Worm (Caenorhabditis elegans) whole organism, young adult: ENCODE results near the gene let-721.
A peak's percentile ranks its signal among the peaks of the same experiment; 100 is the strongest.

Experiments
- B0261.1 ChIP-seq: sonication (generic microtip); optimal IDR thresholded peaks from 2 replicates; lab custom pipeline; 2016; ENCODE audit warnings: mild to moderate bottlenecking, missing genetic modification characterization, moderate library complexity, missing compliant biosample characterization
- B0336.3 ChIP-seq: fragments of 200-800 bp; sonication (Bioruptor generic); IDR thresholded peaks from 2 replicates; pipeline ENCODE4 v1.3.6; 2022; ENCODE audit warnings: missing genetic modification characterization, missing compliant biosample characterization
- C17E4.6 ChIP-seq: fragments of 200-800 bp; sonication (Bioruptor generic); IDR thresholded peaks from 2 replicates; pipeline ENCODE4 v1.3.6; 2022; ENCODE audit warnings: missing genetic modification reagents, missing genetic modification characterization, missing compliant biosample characterization
- D2030.7 ChIP-seq: fragments of 200-800 bp; sonication (Bioruptor generic); IDR thresholded peaks from 2 replicates; pipeline ENCODE4 v1.3.6; 2022; ENCODE audit warnings: missing genetic modification reagents, missing genetic modification characterization, missing compliant biosample characterization
- F23B12.7 ChIP-seq: sonication (generic microtip); optimal IDR thresholded peaks from 2 replicates; lab custom pipeline; 2017; ENCODE audit warnings: missing genetic modification characterization, mild to moderate bottlenecking, missing compliant biosample characterization, antibody characterized with exemption, moderate library complexity; ENCODE audit not compliant: insufficient read depth
- F33H1.4 ChIP-seq: fragments of 200-800 bp; sonication (Bioruptor generic); IDR thresholded peaks from 2 replicates; pipeline ENCODE4 v1.3.6; 2022; ENCODE audit warnings: missing genetic modification reagents, missing genetic modification characterization, missing compliant biosample characterization
- F39B2.1 ChIP-seq: fragments of 200-800 bp; sonication (Bioruptor generic); IDR thresholded peaks from 2 replicates; pipeline ENCODE4 v1.3.6; 2022; ENCODE audit warnings: missing genetic modification reagents, missing genetic modification characterization, missing compliant biosample characterization
- F57A8.1 ChIP-seq: fragments of 200-800 bp; sonication (Bioruptor generic); optimal IDR thresholded peaks from 2 replicates; lab custom pipeline; 2018; ENCODE audit warnings: mild to moderate bottlenecking, missing genetic modification characterization, moderate library complexity, missing compliant biosample characterization
- Y53G8AR.9 ChIP-seq: fragments of 200-800 bp; sonication (Bioruptor generic); conservative IDR thresholded peaks from 2 replicates; pipeline ENCODE4 v1.3.6; 2022; ENCODE audit warnings: missing genetic modification reagents, missing genetic modification characterization, missing compliant biosample characterization
- Y67H2A.10 ChIP-seq: fragments of 200-800 bp; sonication (Bioruptor generic); conservative IDR thresholded peaks from 2 replicates; pipeline ENCODE4 v1.3.6; 2022; ENCODE audit warnings: missing genetic modification reagents, missing genetic modification characterization, missing compliant biosample characterization
- akir-1 ChIP-seq: fragments of 200-800 bp; sonication (Bioruptor generic); optimal IDR thresholded peaks from 2 replicates; lab custom pipeline; 2018; ENCODE audit warnings: mild to moderate bottlenecking, missing genetic modification characterization, moderate library complexity, missing compliant biosample characterization
- aptf-2 ChIP-seq: fragments of 200-800 bp; sonication (Bioruptor generic); conservative IDR thresholded peaks from 2 replicates; pipeline ENCODE4 v1.3.6; 2022; ENCODE audit warnings: missing genetic modification reagents, missing genetic modification characterization, missing compliant biosample characterization
- attf-3 ChIP-seq: fragments of 200-800 bp; sonication (Bioruptor generic); conservative IDR thresholded peaks from 2 replicates; pipeline ENCODE4 v1.3.6; 2022; ENCODE audit warnings: missing genetic modification reagents, missing genetic modification characterization, missing compliant biosample characterization
- ceh-79 ChIP-seq: sonication (generic microtip); optimal IDR thresholded peaks from 2 replicates; lab custom pipeline; 2017; ENCODE audit warnings: mild to moderate bottlenecking, missing genetic modification characterization, missing compliant biosample characterization
- ceh-91 ChIP-seq: fragments of 200-800 bp; sonication (Bioruptor generic); IDR thresholded peaks from 2 replicates; pipeline ENCODE4 v1.3.6; 2022; ENCODE audit warnings: missing genetic modification reagents, missing genetic modification characterization, missing compliant biosample characterization
- die-1 ChIP-seq: sonication (generic microtip); optimal IDR thresholded peaks from 2 replicates; lab custom pipeline; 2016; ENCODE audit warnings: missing genotype, mild to moderate bottlenecking, missing genetic modification characterization, missing compliant biosample characterization
- dox-1 ChIP-seq: fragments of 200-800 bp; sonication (Bioruptor generic); IDR thresholded peaks from 2 replicates; pipeline ENCODE4 v1.3.6; 2022; ENCODE audit warnings: missing genetic modification reagents, missing genetic modification characterization, missing compliant biosample characterization
- efl-1 ChIP-seq: fragments of 150-350 bp; optimal IDR thresholded peaks from 2 replicates; lab custom pipeline; 2014; ENCODE audit warnings: missing biosample characterization, missing genetic modification reagents, missing genetic modification characterization
- him-1 ChIP-seq: sonication (generic microtip); optimal IDR thresholded peaks from 2 replicates; lab custom pipeline; 2016; ENCODE audit warnings: missing genotype, missing genetic modification reagents, missing genetic modification characterization, missing compliant biosample characterization
- hrde-1 ChIP-seq: sonication (generic microtip); optimal IDR thresholded peaks from 2 replicates; lab custom pipeline; 2016; ENCODE audit warnings: missing genetic modification characterization, mild to moderate bottlenecking, missing compliant biosample characterization, moderate library complexity, missing genotype, missing genetic modification reagents, borderline replicate concordance
- let-607 ChIP-seq, 2 experiments: fragments of 200-800 bp in 1 of 2; sonication (Bioruptor generic) in 1 of 2; sonication (generic microtip) in 1 of 2; optimal IDR thresholded peaks; 2 replicates each; lab custom pipeline; 2016 to 2018; ENCODE audit warnings: mild to moderate bottlenecking in 2 of 2, missing compliant biosample characterization in 2 of 2, missing genetic modification characterization in 2 of 2, moderate library complexity in 2 of 2, missing genotype in 1 of 2
- lin-35 ChIP-seq, 3 experiments: fragments of 150-350 bp in 2 of 3; sonication (generic microtip) in 1 of 3; optimal IDR thresholded peaks; 2 replicates each; lab custom pipeline; 2014 to 2018; ENCODE audit warnings: missing biosample characterization in 3 of 3, missing genetic modification characterization in 3 of 3, missing genetic modification reagents in 3 of 3
- lin-40 ChIP-seq: sonication (generic microtip); optimal IDR thresholded peaks from 2 replicates; lab custom pipeline; 2016; ENCODE audit warnings: missing genetic modification characterization, mild to moderate bottlenecking, missing compliant biosample characterization, missing genotype, missing genetic modification reagents
- lin-54 ChIP-seq: fragments of 200-800 bp; sonication (Bioruptor generic); optimal IDR thresholded peaks from 2 replicates; lab custom pipeline; 2018; ENCODE audit warnings: mild to moderate bottlenecking, missing genetic modification characterization, missing compliant biosample characterization
- lir-1 ChIP-seq: fragments of 200-800 bp; sonication (Bioruptor generic); conservative IDR thresholded peaks from 2 replicates; pipeline ENCODE4 v1.3.6; 2022; ENCODE audit warnings: missing genetic modification reagents, missing genetic modification characterization, missing compliant biosample characterization
- lsl-1 ChIP-seq: fragments of 200-800 bp; sonication (Bioruptor generic); optimal IDR thresholded peaks from 2 replicates; lab custom pipeline; 2018; ENCODE audit warnings: mild to moderate bottlenecking, missing genetic modification characterization, moderate library complexity, missing compliant biosample characterization
- madf-6 ChIP-seq: fragments of 200-800 bp; sonication (Bioruptor generic); IDR thresholded peaks from 2 replicates; pipeline ENCODE4 v1.3.6; 2022; ENCODE audit warnings: missing genetic modification reagents, missing genetic modification characterization, missing compliant biosample characterization
- madf-8 ChIP-seq: fragments of 200-800 bp; sonication (Bioruptor generic); conservative IDR thresholded peaks from 2 replicates; pipeline ENCODE4 v1.3.6; 2022; ENCODE audit warnings: missing genetic modification reagents, missing genetic modification characterization, missing compliant biosample characterization
- mcd-1 ChIP-seq: fragments of 200-800 bp; sonication (Bioruptor generic); IDR thresholded peaks from 2 replicates; pipeline ENCODE4 v1.3.6; 2022; ENCODE audit warnings: missing genetic modification reagents, missing genetic modification characterization, missing compliant biosample characterization
- mes-4 ChIP-seq: sonication (generic microtip); optimal IDR thresholded peaks from 2 replicates; lab custom pipeline; 2016; ENCODE audit warnings: missing genotype, missing genetic modification characterization, missing compliant biosample characterization
- nfya-1 ChIP-seq: sonication (generic microtip); optimal IDR thresholded peaks from 2 replicates; lab custom pipeline; 2017; ENCODE audit warnings: antibody characterized with exemption, missing compliant biosample characterization, missing genetic modification characterization, borderline replicate concordance; ENCODE audit not compliant: insufficient read depth
- nhr-80 ChIP-seq: sonication (generic microtip); optimal IDR thresholded peaks from 2 replicates; lab custom pipeline; 2016; ENCODE audit warnings: missing genetic modification characterization, missing compliant biosample characterization
- pbrm-1 ChIP-seq: fragments of 200-800 bp; sonication (Bioruptor generic); IDR thresholded peaks from 2 replicates; pipeline ENCODE4 v1.3.6; 2022; ENCODE audit warnings: missing genetic modification reagents, missing genetic modification characterization, missing compliant biosample characterization
- pha-4 ChIP-seq: fragments of 150-350 bp; sonication (generic microtip); optimal IDR thresholded peaks from 2 replicates; lab custom pipeline; 2014; ENCODE audit warnings: missing biosample characterization, missing genetic modification reagents, missing genetic modification characterization
- snpc-1.3 ChIP-seq: sonication (generic microtip); optimal IDR thresholded peaks from 2 replicates; lab custom pipeline; 2017; ENCODE audit warnings: missing genetic modification characterization, mild to moderate bottlenecking, missing compliant biosample characterization, antibody characterized with exemption, moderate library complexity, missing genotype, missing genetic modification reagents; ENCODE audit not compliant: insufficient read depth
- snpc-4 ChIP-seq, 5 experiments: fragments of 150-350 bp in 1 of 5; sonication (generic microtip) in 4 of 5; optimal IDR thresholded peaks; 2 replicates each; lab custom pipeline; 2014 to 2018; ENCODE audit warnings: missing genetic modification characterization in 5 of 5, missing biosample characterization in 3 of 5, antibody characterized with exemption in 2 of 5, mild to moderate bottlenecking in 2 of 5, missing compliant biosample characterization in 2 of 5, missing genotype in 2 of 5, moderate library complexity in 2 of 5, missing genetic modification reagents in 1 of 5
- somi-1 ChIP-seq: fragments of 200-800 bp; sonication (Bioruptor generic); optimal IDR thresholded peaks from 2 replicates; lab custom pipeline; 2018; ENCODE audit warnings: mild to moderate bottlenecking, missing genetic modification characterization, missing compliant biosample characterization
- tbp1 ChIP-seq: fragments of 200-800 bp; sonication (Bioruptor generic); optimal IDR thresholded peaks from 2 replicates; lab custom pipeline; 2018; ENCODE audit warnings: mild to moderate bottlenecking, missing genetic modification characterization, missing compliant biosample characterization
- tlf-1 ChIP-seq: fragments of 200-800 bp; sonication (Bioruptor generic); optimal IDR thresholded peaks from 2 replicates; lab custom pipeline; 2018; ENCODE audit warnings: mild to moderate bottlenecking, missing genetic modification characterization, missing compliant biosample characterization
- xnd-1 ChIP-seq: sonication (generic microtip); optimal IDR thresholded peaks from 2 replicates; lab custom pipeline; 2016; ENCODE audit warnings: missing genotype, missing genetic modification reagents, missing genetic modification characterization, missing compliant biosample characterization
- zim-3 ChIP-seq: sonication (generic microtip); optimal IDR thresholded peaks from 2 replicates; lab custom pipeline; 2017; ENCODE audit warnings: mild to moderate bottlenecking, missing genetic modification characterization, moderate library complexity, missing compliant biosample characterization
- ztf-18 ChIP-seq: sonication (generic microtip); optimal IDR thresholded peaks from 2 replicates; lab custom pipeline; 2016; ENCODE audit warnings: missing genotype, mild to moderate bottlenecking, missing genetic modification characterization, missing compliant biosample characterization
- ztf-28 ChIP-seq: fragments of 200-800 bp; sonication (Bioruptor generic); IDR thresholded peaks from 2 replicates; pipeline ENCODE4 v1.3.6; 2022; ENCODE audit warnings: missing genetic modification reagents, missing genetic modification characterization, missing compliant biosample characterization
- ztf-3 ChIP-seq: fragments of 200-800 bp; sonication (Bioruptor generic); optimal IDR thresholded peaks from 2 replicates; lab custom pipeline; 2018; ENCODE audit warnings: mild to moderate bottlenecking, missing genetic modification characterization, missing compliant biosample characterization

Gene let-721

ce11 chrIII:6442305-6443125, 4.2 kb downstream of the let-721 start, which contains the start of gene mel-32 (continued):
- TF ChIP-seq lin-54 (GFP tag; lab: Kevin White, UChicago) (peak; percentile 80), somi-1 (no peak), ceh-91 (GFP tag; lab: Robert Waterston, UW) (peak; percentile 92), madf-8 (GFP tag; lab: Robert Waterston, UW) (peak; percentile 88), F23B12.7 (tag; lab: Kevin White, UChicago) (peak; percentile 10), F33H1.4 (GFP tag; lab: Robert Waterston, UW) (peak; percentile 76), B0261.1 (tag; lab: Kevin White, UChicago) (no peak), lsl-1 (GFP tag; lab: Kevin White, UChicago) (peak; percentile 76), aptf-2 (GFP tag; lab: Robert Waterston, UW) (0 out of 2 replicates have a peak, but pooled peaks have one; percentile 30), ztf-3 (GFP tag; lab: Kevin White, UChicago) (no peak), him-1 (tag; lab: Kevin White, UChicago) (peak; percentile 55), lin-40 (tag; lab: Kevin White, UChicago) (peak; percentile 3), die-1 (no peak), pha-4 (no peak), mes-4 (tag; lab: Kevin White, UChicago) (no peak), B0336.3 (GFP tag; lab: Robert Waterston, UW) (0 out of 2 replicates have a peak, but pooled peaks have one; percentile 37), F39B2.1 (GFP tag; lab: Robert Waterston, UW) (no peak), Y53G8AR.9 (peak; percentile 76; the same call in 1 of the 2 replicates), madf-6 (GFP tag; lab: Robert Waterston, UW) (peak; percentile 96), pbrm-1 (GFP tag; lab: Robert Waterston, UW) (peak; percentile 65), ceh-79 (no peak), D2030.7 (GFP tag; lab: Robert Waterston, UW) (peak; percentile 91), efl-1 (GFP tag; lab: Kevin White, UChicago) (peak; percentile 97), snpc-4 (GFP tag; optimal IDR thresholded peaks at IDR 0.05; lab: Kevin White, UChicago) (no peak), snpc-4 (tag; optimal IDR thresholded peaks at IDR 0.05; lab: Kevin White, UChicago) (peak in 1 of 4 experiments; percentile 11), C17E4.6 (GFP tag; lab: Robert Waterston, UW) (peak; percentile 65; the same call in 1 of the 2 replicates), xnd-1 (tag; lab: Kevin White, UChicago) (peak; percentile 85), akir-1 (GFP tag; lab: Kevin White, UChicago) (no peak), dox-1 (GFP tag; lab: Robert Waterston, UW) (peak; percentile 84), lin-35 (GFP tag; optimal IDR thresholded peaks at IDR 0.05; lab: Kevin White, UChicago) (peak; percentile 21 to 55 (median 33)), nhr-80 (peak; percentile 17), Y67H2A.10 (GFP tag; lab: Robert Waterston, UW) (0 out of 2 replicates have a peak, but pooled peaks have one; percentile 36), ztf-28 (0 out of 2 replicates have a peak, but pooled peaks have one; percentile 33), nfya-1 (tag; lab: Kevin White, UChicago) (no peak), hrde-1 (peak; percentile 12), lir-1 (GFP tag; lab: Robert Waterston, UW) (peak; percentile 82), zim-3 (tag; lab: Kevin White, UChicago) (peak; percentile 55), F57A8.1 (GFP tag; lab: Kevin White, UChicago) (no peak), tbp1 (GFP tag; lab: Kevin White, UChicago) (peak; percentile 24), tlf-1 (GFP tag; lab: Kevin White, UChicago) (peak; percentile 80), ztf-18 (tag; lab: Kevin White, UChicago) (no peak), mcd-1 (GFP tag; lab: Robert Waterston, UW) (peak; percentile 49), attf-3 (GFP tag; lab: Robert Waterston, UW) (0 out of 2 replicates have a peak, but pooled peaks have one; percentile 45), let-607 (tag; optimal IDR thresholded peaks at IDR 0.05; lab: Kevin White, UChicago) (peak in 1 of 2 experiments; percentile 21), snpc-1.3 (tag; lab: Kevin White, UChicago) (no peak)
